Fruit fly (Drosophila melanogaster): Measurements from ENCODE around the gene CG16721.

DNA sequence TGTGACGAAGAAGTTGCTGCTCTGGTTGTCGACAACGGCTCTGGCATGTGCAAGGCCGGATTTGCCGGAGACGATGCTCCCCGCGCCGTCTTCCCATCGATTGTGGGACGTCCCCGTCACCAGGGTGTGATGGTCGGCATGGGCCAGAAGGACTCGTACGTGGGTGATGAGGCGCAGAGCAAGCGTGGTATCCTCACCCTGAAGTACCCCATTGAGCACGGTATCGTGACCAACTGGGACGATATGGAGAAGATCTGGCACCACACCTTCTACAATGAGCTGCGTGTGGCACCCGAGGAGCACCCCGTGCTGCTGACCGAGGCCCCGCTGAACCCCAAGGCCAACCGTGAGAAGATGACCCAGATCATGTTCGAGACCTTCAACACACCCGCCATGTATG is 23.0 kb downstream of the CG16721 start:
- TF ChIP-seq Clk (GFP tag; optimal IDR thresholded peaks at IDR 0.05) (no peak), cnc (optimal IDR thresholded peaks at IDR 0.05) (no peak), pad (GFP tag; optimal IDR thresholded peaks at IDR 0.05) (no peak), CG7101 (tag; optimal IDR thresholded peaks at IDR 0.05) (no peak), toe (GFP tag; optimal IDR thresholded peaks at IDR 0.05) (no peak)
